ENCODE assay signal across 1 fruit fly cellular context in genomic region chr3R:30933894-30934434, dm6.
TF ChIP-seq lines count a peak whose summit lies in the region.

No protein-coding gene starts in this region.

TF ChIP-seq in whole organism, embryonic, 481 proteins besides CTCF, POLR2A, EP300 and RAD21 (continued from another document):
- TF ChIP-seq mam (GFP tag; optimal IDR thresholded peaks at IDR 0.05; lab: Kevin White, UChicago) (no peak), pita (GFP tag; optimal IDR thresholded peaks at IDR 0.05; lab: Kevin White, UChicago) (no peak), Oaz (GFP tag; IDR thresholded peaks at IDR 0.05; lab: Robert Waterston, UW) (no peak), seq (GFP tag; IDR thresholded peaks at IDR 0.05; lab: Robert Waterston, UW) (peak; percentile 89), ash1 (GFP tag; optimal IDR thresholded peaks at IDR 0.05; lab: Kevin White, UChicago) (no peak), CG17802 (tag; optimal IDR thresholded peaks at IDR 0.05; lab: Kevin White, UChicago) (no peak), CG6765 (GFP tag; optimal IDR thresholded peaks at IDR 0.05; lab: Kevin White, UChicago) (peak; percentile 3), CG8290 (GFP tag; optimal IDR thresholded peaks at IDR 0.05; lab: Kevin White, UChicago) (no peak), CG8290 (tag; optimal IDR thresholded peaks at IDR 0.05; lab: Kevin White, UChicago) (peak in 1 of 2 experiments; percentile 12), Elba2 (GFP tag; optimal IDR thresholded peaks at IDR 0.05; lab: Kevin White, UChicago) (no peak), Hr51 (GFP tag; optimal IDR thresholded peaks at IDR 0.05; lab: Kevin White, UChicago) (peak in 1 of 2 experiments; percentile 26), CG15073 (GFP tag; optimal IDR thresholded peaks at IDR 0.05; lab: Kevin White, UChicago) (no peak), Usf (GFP tag; optimal IDR thresholded peaks at IDR 0.05; lab: Kevin White, UChicago) (no peak), Atf6 (GFP tag; IDR thresholded peaks at IDR 0.05; lab: Robert Waterston, UW) (no peak), onecut (GFP tag; IDR thresholded peaks at IDR 0.05; lab: Robert Waterston, UW) (peak; percentile 41; the same call in 1 of the 2 replicates), CG31388 (GFP tag; optimal IDR thresholded peaks at IDR 0.05; lab: Kevin White, UChicago) (no peak), ase (GFP tag; IDR thresholded peaks at IDR 0.05; lab: Robert Waterston, UW) (0 out of 3 replicates have a peak, but pooled peaks have one; percentile 23), Ets97D (GFP tag; optimal IDR thresholded peaks at IDR 0.05; lab: Kevin White, UChicago) (peak; percentile 74), Dp (GFP tag; optimal IDR thresholded peaks at IDR 0.05; lab: Kevin White, UChicago) (no peak), CG13287 (GFP tag; IDR thresholded peaks at IDR 0.05; lab: Robert Waterston, UW; ENCODE audit: partially characterized antibody) (no peak), CG6813 (GFP tag; optimal IDR thresholded peaks at IDR 0.05; lab: Kevin White, UChicago) (peak; percentile 31), fd102C (GFP tag; optimal IDR thresholded peaks at IDR 0.05; lab: Kevin White, UChicago) (no peak), fd64A (GFP tag; optimal IDR thresholded peaks at IDR 0.05; lab: Kevin White, UChicago) (peak; percentile 28), abd-A (tag; optimal IDR thresholded peaks at IDR 0.05; lab: Kevin White, UChicago) (peak; percentile 96), CG1647 (GFP tag; optimal IDR thresholded peaks at IDR 0.05; lab: Kevin White, UChicago) (no peak), croc (GFP tag; conservative IDR thresholded peaks at IDR 0.05; lab: Robert Waterston, UW) (no peak), phol (tag; optimal IDR thresholded peaks at IDR 0.05; lab: Kevin White, UChicago) (no peak), ATbp (GFP tag; optimal IDR thresholded peaks at IDR 0.05; lab: Kevin White, UChicago) (peak; percentile 11), CG10654 (GFP tag; optimal IDR thresholded peaks at IDR 0.05; lab: Kevin White, UChicago) (no peak), CG30431 (GFP tag; optimal IDR thresholded peaks at IDR 0.05; lab: Kevin White, UChicago) (no peak), maf-S (GFP tag; optimal IDR thresholded peaks at IDR 0.05; lab: Kevin White, UChicago) (no peak), CG8924 (tag; optimal IDR thresholded peaks at IDR 0.05; lab: Kevin White, UChicago) (no peak), odd (GFP tag; optimal IDR thresholded peaks at IDR 0.05; lab: Kevin White, UChicago) (peak; percentile 27), CG3407 (GFP tag; optimal IDR thresholded peaks at IDR 0.05; lab: Kevin White, UChicago) (no peak), CG2199 (GFP tag; IDR thresholded peaks at IDR 0.05; lab: Robert Waterston, UW) (no peak), CG4854 (GFP tag; optimal IDR thresholded peaks at IDR 0.05; lab: Kevin White, UChicago) (no peak), chn (GFP tag; optimal IDR thresholded peaks at IDR 0.05; lab: Kevin White, UChicago) (no peak), stwl (tag; optimal IDR thresholded peaks at IDR 0.05; lab: Kevin White, UChicago) (no peak), CG32532 (GFP tag; IDR thresholded peaks at IDR 0.05; lab: Robert Waterston, UW) (no peak), Med (GFP tag; lab: Kevin White, UChicago) (peak; percentile 51), CG18764 (GFP tag; optimal IDR thresholded peaks at IDR 0.05; lab: Kevin White, UChicago) (no peak), hkb (optimal IDR thresholded peaks at IDR 0.05; lab: Kevin White, UChicago) (no peak), hkb (GFP tag; IDR thresholded peaks at IDR 0.05; lab: Robert Waterston, UW) (peak; percentile 63), CG11695 (GFP tag; IDR thresholded peaks at IDR 0.05; lab: Robert Waterston, UW) (no peak), sqz (GFP tag; optimal IDR thresholded peaks at IDR 0.05; lab: Kevin White, UChicago) (peak; percentile 40), HLHmδ (GFP tag; optimal IDR thresholded peaks at IDR 0.05; lab: Kevin White, UChicago) (peak; percentile 65), sr (GFP tag; IDR thresholded peaks at IDR 0.05; lab: Robert Waterston, UW) (no peak), tap (tag; optimal IDR thresholded peaks at IDR 0.05; lab: Kevin White, UChicago) (peak; percentile 47), Dip3 (GFP tag; optimal IDR thresholded peaks at IDR 0.05; lab: Kevin White, UChicago) (no peak), Meics (GFP tag; optimal IDR thresholded peaks at IDR 0.05; lab: Kevin White, UChicago) (no peak), crol (GFP tag; IDR thresholded peaks at IDR 0.05; lab: Robert Waterston, UW) (peak; percentile 95), CG13296 (GFP tag; optimal IDR thresholded peaks at IDR 0.05; lab: Kevin White, UChicago) (no peak), CG4707 (GFP tag; optimal IDR thresholded peaks at IDR 0.05; lab: Kevin White, UChicago) (no peak), CG11723 (GFP tag; optimal IDR thresholded peaks at IDR 0.05; lab: Kevin White, UChicago) (no peak), CG3726 (GFP tag; IDR thresholded peaks at IDR 0.05; lab: Robert Waterston, UW) (no peak), zfh2 (GFP tag; optimal IDR thresholded peaks at IDR 0.05; lab: Kevin White, UChicago) (no peak), CG15479 (GFP tag; optimal IDR thresholded peaks at IDR 0.05; lab: Kevin White, UChicago) (no peak), dmrt99B (tag; optimal IDR thresholded peaks at IDR 0.05; lab: Kevin White, UChicago) (peak; percentile 8), pan (optimal IDR thresholded peaks at IDR 0.05; lab: Kevin White, UChicago) (no peak), pan (GFP tag; optimal IDR thresholded peaks at IDR 0.05 in 1 of 2, IDR thresholded peaks at IDR 0.05 in 1 of 2) (no peak), sim (GFP tag; IDR thresholded peaks at IDR 0.05; lab: Robert Waterston, UW) (no peak), CG12219 (GFP tag; optimal IDR thresholded peaks at IDR 0.05; lab: Kevin White, UChicago) (peak; percentile 4), CG9437 (GFP tag; optimal IDR thresholded peaks at IDR 0.05; lab: Kevin White, UChicago) (no peak), gro (GFP tag; optimal IDR thresholded peaks at IDR 0.05; lab: Kevin White, UChicago) (no peak), CG33213 (GFP tag; optimal IDR thresholded peaks at IDR 0.05; lab: Kevin White, UChicago) (no peak), Side (GFP tag; optimal IDR thresholded peaks at IDR 0.05; lab: Kevin White, UChicago) (no peak), CG11247 (GFP tag; IDR thresholded peaks at IDR 0.05; lab: Robert Waterston, UW) (0 out of 2 replicates have a peak, but pooled peaks have one; percentile 12), CrebB (tag; optimal IDR thresholded peaks at IDR 0.05; lab: Kevin White, UChicago) (peak; percentile 7), CG8478 (optimal IDR thresholded peaks at IDR 0.05; lab: Kevin White, UChicago) (peak; percentile 19), Deaf1 (tag; optimal IDR thresholded peaks at IDR 0.05; lab: Kevin White, UChicago) (peak; percentile 46), D (optimal IDR thresholded peaks at IDR 0.05; lab: Kevin White, UChicago) (peak; percentile 66), D (GFP tag; optimal IDR thresholded peaks at IDR 0.05; lab: Kevin White, UChicago) (peak; percentile 58), Optix (GFP tag; IDR thresholded peaks at IDR 0.05; lab: Robert Waterston, UW) (peak; percentile 27; the same call in 1 of the 3 replicates), CG10979 (tag; optimal IDR thresholded peaks at IDR 0.05; lab: Kevin White, UChicago) (no peak), disco-r (GFP tag; optimal IDR thresholded peaks at IDR 0.05; lab: Kevin White, UChicago) (no peak), zen (tag; optimal IDR thresholded peaks at IDR 0.05; lab: Kevin White, UChicago) (no peak), CG30403 (GFP tag; optimal IDR thresholded peaks at IDR 0.05; lab: Kevin White, UChicago) (no peak), pzg (GFP tag; optimal IDR thresholded peaks at IDR 0.05; lab: Kevin White, UChicago) (no peak), CG12071 (GFP tag; optimal IDR thresholded peaks at IDR 0.05; lab: Kevin White, UChicago) (peak; percentile 70), Nf-YB (GFP tag; optimal IDR thresholded peaks at IDR 0.05; lab: Kevin White, UChicago) (peak; percentile 79), B-H1 (GFP tag; IDR thresholded peaks at IDR 0.05; lab: Robert Waterston, UW) (no peak), repo (GFP tag; optimal IDR thresholded peaks at IDR 0.05; lab: Kevin White, UChicago) (no peak), lab (GFP tag; optimal IDR thresholded peaks at IDR 0.05; lab: Kevin White, UChicago) (peak; percentile 58), Nf-YC (tag; optimal IDR thresholded peaks at IDR 0.05; lab: Kevin White, UChicago) (peak; percentile 87), Neu2 (GFP tag; optimal IDR thresholded peaks at IDR 0.05; lab: Kevin White, UChicago; ENCODE audit: borderline replicate concordance) (no peak), Rx (GFP tag; IDR thresholded peaks at IDR 0.05; lab: Robert Waterston, UW) (no peak), ci (GFP tag; IDR thresholded peaks at IDR 0.05; lab: Robert Waterston, UW) (peak; percentile 64; the same call in 1 of the 3 replicates), lbe (GFP tag; optimal IDR thresholded peaks at IDR 0.05; lab: Kevin White, UChicago) (no peak), GATAe (GFP tag; conservative IDR thresholded peaks at IDR 0.05; lab: Robert Waterston, UW) (no peak), sd (tag; optimal IDR thresholded peaks at IDR 0.05; lab: Kevin White, UChicago) (no peak), BtbVII (GFP tag; optimal IDR thresholded peaks at IDR 0.05; lab: Kevin White, UChicago) (peak; percentile 2), ewg (GFP tag; optimal IDR thresholded peaks at IDR 0.05; lab: Kevin White, UChicago) (peak; percentile 63), scrt (GFP tag; optimal IDR thresholded peaks at IDR 0.05; lab: Kevin White, UChicago) (peak; percentile 13), CG6791 (GFP tag; IDR thresholded peaks at IDR 0.05; lab: Robert Waterston, UW; ENCODE audit: partially characterized antibody) (no peak), CG33557 (GFP tag; optimal IDR thresholded peaks at IDR 0.05; lab: Kevin White, UChicago) (no peak), aop (GFP tag; IDR thresholded peaks at IDR 0.05; lab: Robert Waterston, UW) (no peak), nerfin-1 (tag; optimal IDR thresholded peaks at IDR 0.05; lab: Kevin White, UChicago) (peak; percentile 39), fru (optimal IDR thresholded peaks at IDR 0.05; lab: Kevin White, UChicago) (no peak), CG3281 (GFP tag; optimal IDR thresholded peaks at IDR 0.05; lab: Kevin White, UChicago) (no peak), Rfx (GFP tag; IDR thresholded peaks at IDR 0.05; lab: Robert Waterston, UW) (no peak), sens (GFP tag; lab: Kevin White, UChicago) (no peak), corto (GFP tag; optimal IDR thresholded peaks at IDR 0.05; lab: Kevin White, UChicago) (no peak), da (GFP tag; optimal IDR thresholded peaks at IDR 0.05; lab: Kevin White, UChicago) (no peak), slou (GFP tag; optimal IDR thresholded peaks at IDR 0.05; lab: Kevin White, UChicago) (no peak), rib (GFP tag; IDR thresholded peaks at IDR 0.05; lab: Robert Waterston, UW) (no peak), Awh (GFP tag; IDR thresholded peaks at IDR 0.05; lab: Robert Waterston, UW) (no peak), CG16815 (GFP tag; optimal IDR thresholded peaks at IDR 0.05; lab: Kevin White, UChicago) (no peak), CG4617 (GFP tag; optimal IDR thresholded peaks at IDR 0.05; lab: Kevin White, UChicago; ENCODE audit: borderline replicate concordance) (no peak), CG10431 (GFP tag; optimal IDR thresholded peaks at IDR 0.05; lab: Kevin White, UChicago) (no peak), cwo (GFP tag; optimal IDR thresholded peaks at IDR 0.05; lab: Kevin White, UChicago) (no peak), CG9609 (GFP tag; optimal IDR thresholded peaks at IDR 0.05; lab: Kevin White, UChicago) (no peak), CG8359 (GFP tag; optimal IDR thresholded peaks at IDR 0.05; lab: Kevin White, UChicago; ENCODE audit: borderline replicate concordance) (no peak), CG31441 (GFP tag; IDR thresholded peaks at IDR 0.05; lab: Robert Waterston, UW) (no peak), pros (GFP tag; optimal IDR thresholded peaks at IDR 0.05; lab: Kevin White, UChicago) (peak; percentile 45), CG4404 (GFP tag; IDR thresholded peaks at IDR 0.05; lab: Robert Waterston, UW) (no peak), CG17328 (GFP tag; IDR thresholded peaks at IDR 0.05; lab: Robert Waterston, UW) (0 out of 2 replicates have a peak, but pooled peaks have one; percentile 20), jigr1 (GFP tag; IDR thresholded peaks at IDR 0.05; lab: Robert Waterston, UW) (no peak), CG5180 (GFP tag; optimal IDR thresholded peaks at IDR 0.05; lab: Kevin White, UChicago) (peak; percentile 8), Kr (GFP tag; optimal IDR thresholded peaks at IDR 0.05; lab: Kevin White, UChicago) (no peak), crc (GFP tag; optimal IDR thresholded peaks at IDR 0.05; lab: Kevin White, UChicago) (no peak), Lim3 (GFP tag; IDR thresholded peaks at IDR 0.05; lab: Robert Waterston, UW) (no peak), Sry-δ (GFP tag; optimal IDR thresholded peaks at IDR 0.05; lab: Kevin White, UChicago) (no peak), Jarid2 (GFP tag; optimal IDR thresholded peaks at IDR 0.05; lab: Kevin White, UChicago) (peak; percentile 4), org-1 (GFP tag; optimal IDR thresholded peaks at IDR 0.05; lab: Kevin White, UChicago) (no peak), otp (GFP tag; IDR thresholded peaks at IDR 0.05; lab: Robert Waterston, UW) (peak; percentile 57; the same call in 1 of the 3 replicates), wek (GFP tag; optimal IDR thresholded peaks at IDR 0.05; lab: Kevin White, UChicago) (peak; percentile 25), al (GFP tag; IDR thresholded peaks at IDR 0.05; lab: Robert Waterston, UW) (no peak), HLH4C (GFP tag; IDR thresholded peaks at IDR 0.05; lab: Robert Waterston, UW; ENCODE audit: partially characterized antibody) (no peak)
